Fruit fly (Drosophila melanogaster): ENCODE data around the gene CG9173.

- no peak for TF ChIP-seq psq (optimal IDR thresholded peaks at IDR 0.05)
- TF ChIP-seq usp (GFP tag; optimal IDR thresholded peaks at IDR 0.05), result no peak
Measured at dm6 chr3L:1390410-1390809, 32.9 kb downstream of the CG9173 start.
